Worm (Caenorhabditis elegans) whole organism, late embryonic: ENCODE data around the gene gcy-3.

Experiments used
- ceh-45 ChIP-seq: fragments of 200-800 bp; sonication (Bioruptor generic); IDR thresholded peaks from 2 replicates; pipeline ENCODE4 v1.3.6; 2022; ENCODE audit warnings: missing genetic modification reagents, missing genetic modification characterization, missing compliant biosample characterization
- nhr-11 ChIP-seq: fragments of 150-350 bp; optimal IDR thresholded peaks from 2 replicates; lab custom pipeline; 2014; ENCODE audit warnings: missing biosample characterization, missing genetic modification characterization
- pha-4 ChIP-seq: fragments of 150-350 bp; optimal IDR thresholded peaks from 2 replicates; lab custom pipeline; 2018; ENCODE audit warnings: missing biosample characterization, missing genetic modification reagents, missing genetic modification characterization
- unc-55 ChIP-seq: sonication (generic microtip); optimal IDR thresholded peaks from 2 replicates; lab custom pipeline; 2017; ENCODE audit warnings: missing biosample characterization, missing genetic modification reagents, missing genetic modification characterization

- TF ChIP-seq nhr-11 (tag; lab: Kevin White, UChicago) (no peak), unc-55 (GFP tag; lab: Kevin White, UChicago) (no peak), pha-4 (tag; lab: Kevin White, UChicago) (no peak), ceh-45 (no peak)
These were observed 32.5 kb downstream of the gcy-3 start, which contains the start of the genes chil-25 and chil-26 for ce11 chrII:9474367-9475105.
